Worm (Caenorhabditis elegans): ENCODE data around the gene Y54G11A.17.

Gene Y54G11A.17

DNA sequence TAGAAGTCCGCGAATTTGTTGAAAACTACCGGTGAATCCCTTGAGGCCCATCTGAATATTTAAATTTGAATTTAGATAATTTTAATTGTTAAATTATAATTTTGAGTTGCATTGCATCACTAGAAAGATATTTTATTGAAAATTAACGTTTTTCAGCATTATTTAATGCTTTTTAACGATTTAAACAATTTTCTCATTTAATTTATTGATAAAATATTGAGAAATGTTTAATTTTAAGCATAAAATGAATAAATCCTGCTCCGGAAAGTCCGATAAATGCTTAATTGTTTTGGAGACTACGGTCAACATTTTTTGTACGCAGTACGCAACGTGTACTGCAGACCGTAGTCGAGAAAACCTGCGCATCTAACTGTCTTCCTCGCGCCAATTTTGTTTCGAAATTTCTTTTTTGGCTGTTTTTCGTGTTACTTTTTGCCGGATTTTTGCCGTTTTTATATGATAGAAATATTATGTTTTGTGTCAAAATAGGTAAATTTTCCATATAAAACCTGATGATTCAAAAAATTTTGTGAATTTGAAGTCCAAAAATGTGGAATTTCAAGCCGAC lies at the start of gene Y54G11A.17, which contains the start of the genes lin-7 and elof-1 (continued):
- TF ChIP-seq unc-62 (GFP tag; optimal IDR thresholded peaks at IDR 0.05) (no peak), tlp-1 (tag; optimal IDR thresholded peaks at IDR 0.05) (no peak), sptf-1 (tag; optimal IDR thresholded peaks at IDR 0.05) (no peak), Y116A8C.19 (tag; optimal IDR thresholded peaks at IDR 0.05; ENCODE audit: borderline replicate concordance) (no peak), alr-1 (tag; optimal IDR thresholded peaks at IDR 0.05; ENCODE audit: borderline replicate concordance) (no peak), skn-1 (tag; optimal IDR thresholded peaks at IDR 0.05) (peak; percentile 93), lin-39 (tag; optimal IDR thresholded peaks at IDR 0.05) (peak; percentile 49), nhr-11 (tag; optimal IDR thresholded peaks at IDR 0.05) (no peak), lir-3 (tag; optimal IDR thresholded peaks at IDR 0.05; ENCODE audit: poor library complexity) (peak; percentile 75), C34B4.2 (tag; optimal IDR thresholded peaks at IDR 0.05) (no peak), pax-3 (tag; optimal IDR thresholded peaks at IDR 0.05) (peak; percentile 63), sox-4 (tag; optimal IDR thresholded peaks at IDR 0.05) (no peak), hlh-17 (GFP tag; optimal IDR thresholded peaks at IDR 0.05; ENCODE audit: borderline replicate concordance) (no peak), unc-86 (tag; optimal IDR thresholded peaks at IDR 0.05) (peak; percentile 77), dpl-1 (GFP tag; optimal IDR thresholded peaks at IDR 0.05) (peak; percentile 90 to 92 (median 90)), nhr-12 (tag; optimal IDR thresholded peaks at IDR 0.05) (no peak), irx-1 (tag; optimal IDR thresholded peaks at IDR 0.05) (peak; percentile 70), mep-1 (tag; optimal IDR thresholded peaks at IDR 0.05) (peak; percentile 97), swsn-7 (tag; optimal IDR thresholded peaks at IDR 0.05) (peak; percentile 79), C16A3.4 (tag; optimal IDR thresholded peaks at IDR 0.05) (peak; percentile 96), sup-37 (GFP tag; optimal IDR thresholded peaks at IDR 0.05) (no peak), zip-4 (GFP tag; optimal IDR thresholded peaks at IDR 0.05) (peak; percentile 61), ets-5 (GFP tag; IDR thresholded peaks at IDR 0.05) (no peak), nhr-19 (GFP tag; conservative IDR thresholded peaks at IDR 0.05) (peak; percentile 81), F16B12.6 (tag; optimal IDR thresholded peaks at IDR 0.05) (peak; percentile 99), isw-1 (GFP tag; IDR thresholded peaks at IDR 0.05) (peak; percentile 84), grh-1 (GFP tag; IDR thresholded peaks at IDR 0.05) (peak; percentile 54), ama-1 (optimal IDR thresholded peaks at IDR 0.05) (peak; percentile 63), pqm-1 (tag; optimal IDR thresholded peaks at IDR 0.05) (peak; percentile 14), hlh-4 (tag; optimal IDR thresholded peaks at IDR 0.05) (no peak), ces-1 (GFP tag; optimal IDR thresholded peaks at IDR 0.05) (no peak), lin-14 (GFP tag; optimal IDR thresholded peaks at IDR 0.05) (peak; percentile 89), lin-15B (tag; optimal IDR thresholded peaks at IDR 0.05) (peak; percentile 86)

DNA sequence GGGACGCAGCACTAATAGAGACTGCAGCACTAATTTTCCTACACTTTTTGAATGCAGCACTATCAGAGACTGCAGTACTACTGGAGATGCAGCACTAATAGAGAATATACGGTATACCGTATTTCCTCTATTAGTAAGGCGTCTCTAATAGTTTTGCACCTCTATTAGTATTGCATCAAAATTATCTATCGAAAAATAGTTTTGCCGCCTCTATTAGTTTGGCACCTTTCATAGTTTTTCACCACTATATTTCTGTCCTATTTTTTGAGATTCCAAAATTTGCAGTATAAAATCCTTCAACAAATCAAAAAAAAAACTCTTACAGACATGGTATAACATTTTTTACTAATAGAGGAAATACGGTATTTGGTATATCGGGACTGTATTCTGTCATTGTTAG lies 44.6 kb upstream of the Y54G11A.17 start:
- TF ChIP-seq nhr-12 (tag; optimal IDR thresholded peaks at IDR 0.05) (no peak), unc-62 (GFP tag; optimal IDR thresholded peaks at IDR 0.05) (no peak), aha-1 (tag; optimal IDR thresholded peaks at IDR 0.05) (no peak), nhr-85 (tag) (no peak), ceh-63 (GFP tag; optimal IDR thresholded peaks at IDR 0.05) (no peak), blmp-1 (tag; optimal IDR thresholded peaks at IDR 0.05) (no peak), C04F5.9 (tag; optimal IDR thresholded peaks at IDR 0.05) (no peak), nhr-237 (tag; optimal IDR thresholded peaks at IDR 0.05) (no peak), fkh-10 (GFP tag; optimal IDR thresholded peaks at IDR 0.05) (no peak), mab-9 (GFP tag; IDR thresholded peaks at IDR 0.05) (no peak), Y116A8C.19 (tag; optimal IDR thresholded peaks at IDR 0.05; ENCODE audit: borderline replicate concordance) (no peak), nhr-90 (tag; optimal IDR thresholded peaks at IDR 0.05; ENCODE audit: poor library complexity) (no peak)

Data from whole organism, L1 larva.